Fruit fly (Drosophila melanogaster): ENCODE results near the gene Cpr76Ba.

dm6 chr3L:19494954-19495353 is 23.2 kb downstream of the Cpr76Ba start:
- no peak for TF ChIP-seq spab (GFP tag; optimal IDR thresholded peaks at IDR 0.05)
- no peak for TF ChIP-seq dsx (GFP tag; optimal IDR thresholded peaks at IDR 0.05; ENCODE audit: poor library complexity, severe bottlenecking)
- TF ChIP-seq CG3919 (GFP tag; optimal IDR thresholded peaks at IDR 0.05): no peak
- TF ChIP-seq CG6792 (GFP tag; optimal IDR thresholded peaks at IDR 0.05): no peak
- no peak for TF ChIP-seq Smox (GFP tag; optimal IDR thresholded peaks at IDR 0.05)
- TF ChIP-seq Blimp-1 (GFP tag; optimal IDR thresholded peaks at IDR 0.05): no peak
- TF ChIP-seq Hr39 (GFP tag; optimal IDR thresholded peaks at IDR 0.05): no peak
- TF ChIP-seq fd59A (GFP tag; optimal IDR thresholded peaks at IDR 0.05): no peak
- TF ChIP-seq CG6163 (GFP tag; IDR thresholded peaks at IDR 0.05): no peak

Measured in whole organism, prepupa.